Worm (Caenorhabditis elegans): ENCODE measurements around the gene B0546.4.
"Not testable (repeated sequence)": the region's sequence is repeated elsewhere in the genome, so short reads cannot be mapped to it uniquely, and the experiment has no call there.

B0546.4 gene

DNA sequence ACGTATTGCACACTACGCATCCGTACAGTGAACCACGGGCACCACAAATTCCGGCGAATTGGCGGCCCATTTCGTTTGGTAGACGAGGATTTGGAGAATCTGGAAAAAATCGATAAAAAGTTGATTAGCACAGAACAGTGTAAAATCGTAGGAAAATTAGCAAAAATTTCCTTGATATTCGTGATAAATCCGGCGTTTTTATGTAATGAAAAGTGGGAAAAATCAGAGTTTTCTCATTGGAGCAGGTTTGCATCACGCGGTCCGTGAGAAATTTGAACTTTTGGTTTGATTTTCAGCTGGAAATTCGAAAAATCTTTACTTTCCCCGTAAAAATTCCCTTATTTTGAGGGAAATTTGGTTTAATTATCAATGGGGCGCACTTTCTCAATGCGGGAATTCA lies at the start of gene B0546.4:
B0546.4 (minus strand) TSS at position 101 of the 400 bp plus-strand sequence.
- no peak for TF ChIP-seq ekl-4 (GFP tag; IDR thresholded peaks at IDR 0.05)
- TF ChIP-seq F49E8.2 (tag; optimal IDR thresholded peaks at IDR 0.05; ENCODE audit: insufficient read depth) = no peak
- TF ChIP-seq madf-6 (GFP tag; IDR thresholded peaks at IDR 0.05) = no peak
- no peak for TF ChIP-seq aptf-2 (GFP tag; conservative IDR thresholded peaks at IDR 0.05)
- TF ChIP-seq K12H6.12 (tag; optimal IDR thresholded peaks at IDR 0.05) = no peak
- no peak for TF ChIP-seq ztf-26 (tag; optimal IDR thresholded peaks at IDR 0.05)
- TF ChIP-seq athp-1 (tag; optimal IDR thresholded peaks at IDR 0.05) = no peak
- no peak for TF ChIP-seq fkh-3 (tag; optimal IDR thresholded peaks at IDR 0.05)
- TF ChIP-seq nfya-2 (GFP tag; IDR thresholded peaks at IDR 0.05) = no peak

DNA sequence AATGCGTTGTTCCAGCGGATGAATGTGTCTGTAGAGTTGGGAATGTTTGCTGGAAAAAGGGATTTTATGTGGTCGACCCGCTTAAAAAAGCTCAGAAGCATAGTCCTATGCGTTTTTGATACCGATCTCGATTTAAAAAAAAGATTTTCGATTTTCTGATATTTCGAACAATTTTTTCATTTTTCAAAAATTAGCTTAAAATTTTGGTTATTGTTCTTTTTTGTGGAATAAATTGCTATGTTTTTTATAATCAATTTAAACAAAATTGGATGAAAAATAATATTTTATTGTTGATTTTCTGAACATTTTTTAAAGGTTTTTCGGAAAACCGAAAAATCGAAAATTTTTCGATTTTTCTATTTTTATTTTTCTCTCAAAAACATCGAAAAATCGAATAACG lies 49.4 kb upstream of the B0546.4 start, which contains the start of gene C04C3.7:
C04C3.7 (minus strand) TSS at position 101 of the 400 bp plus-strand sequence.
- not testable (repeated sequence) for TF ChIP-seq ztf-18 (tag; optimal IDR thresholded peaks at IDR 0.05); hmg-20 (GFP tag; IDR thresholded peaks at IDR 0.05); unc-130 (GFP tag; optimal IDR thresholded peaks at IDR 0.05)

DNA sequence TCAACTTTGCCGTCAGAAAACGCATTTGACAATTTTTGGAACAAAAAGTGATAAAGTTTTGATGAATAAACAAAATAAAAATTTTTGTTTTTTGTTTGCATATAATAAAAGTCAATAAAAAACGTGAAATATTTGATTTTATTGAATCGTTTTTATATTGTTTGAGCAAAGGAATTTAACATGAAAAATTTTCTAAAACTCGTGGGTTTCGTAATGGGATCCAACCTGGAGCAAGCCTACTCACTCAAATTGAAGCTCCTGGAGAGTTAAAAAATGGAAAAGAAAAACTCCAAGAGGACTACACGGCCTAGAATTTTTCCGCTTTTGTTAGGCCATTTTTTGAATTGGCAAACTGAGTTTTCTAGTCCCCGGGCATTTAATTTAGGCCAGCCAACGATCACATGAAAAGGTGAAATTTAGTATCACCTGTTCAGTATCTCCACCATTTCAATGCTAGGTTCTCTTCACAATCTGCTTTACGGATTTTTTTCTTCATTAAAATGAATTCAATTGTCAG lies 44.5 kb upstream of the B0546.4 start, which contains the start of the genes C04C3.9 and srz-60:
C04C3.9 (minus strand) TSS at position 101 of the 517 bp plus-strand sequence.
srz-60 (plus strand) TSS at position 467 of the 517 bp plus-strand sequence.
- TF ChIP-seq ceh-79 (tag; optimal IDR thresholded peaks at IDR 0.05) (no peak), ztf-26 (tag; optimal IDR thresholded peaks at IDR 0.05) (no peak), ztf-6 (GFP tag; IDR thresholded peaks at IDR 0.05) (no peak), hsf-1 (GFP tag; IDR thresholded peaks at IDR 0.05) (no peak), fkh-3 (tag; optimal IDR thresholded peaks at IDR 0.05) (no peak), Y95B8A.8 (GFP tag; IDR thresholded peaks at IDR 0.05) (no peak), madf-8 (GFP tag; conservative IDR thresholded peaks at IDR 0.05) (no peak), rpc-1 (optimal IDR thresholded peaks at IDR 0.05) (no peak), rpc-1 (tag; optimal IDR thresholded peaks at IDR 0.05) (no peak), F33H1.4 (GFP tag; IDR thresholded peaks at IDR 0.05) (no peak), Y79H2A.3 (GFP tag; conservative IDR thresholded peaks at IDR 0.05) (no peak), lin-40 (tag; optimal IDR thresholded peaks at IDR 0.05) (no peak), F55B11.4 (tag; optimal IDR thresholded peaks at IDR 0.05; ENCODE audit: borderline replicate concordance, insufficient read depth) (no peak), lsl-1 (GFP tag; optimal IDR thresholded peaks at IDR 0.05) (no peak), F57C9.4 (tag; optimal IDR thresholded peaks at IDR 0.05) (no peak), mxl-1 (tag; optimal IDR thresholded peaks at IDR 0.05) (no peak), ekl-4 (GFP tag; IDR thresholded peaks at IDR 0.05) (no peak), K11D2.4 (GFP tag; IDR thresholded peaks at IDR 0.05) (no peak)

DNA sequence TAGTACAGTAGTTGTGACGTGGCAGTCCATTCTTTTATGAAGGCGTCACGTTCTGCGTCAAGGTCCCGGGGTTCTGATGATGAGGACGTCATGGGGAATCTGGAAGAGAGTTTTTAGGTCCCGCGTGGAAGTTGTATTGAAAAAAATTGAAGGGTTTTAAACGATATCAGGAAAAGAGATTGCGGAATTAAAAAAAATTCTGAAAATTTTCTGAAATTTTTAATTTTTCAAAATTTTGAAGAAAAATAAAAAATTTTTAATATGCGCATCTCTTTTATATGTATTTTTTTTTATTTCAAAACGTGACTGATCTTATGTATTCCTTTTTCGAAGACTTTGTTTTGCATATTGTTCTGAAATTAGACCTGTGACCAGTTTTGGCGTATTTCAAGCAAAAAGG lies 38.6 kb upstream of the B0546.4 start, which contains the start of gene C04C3.6:
C04C3.6 (minus strand) TSS at position 101 of the 400 bp plus-strand sequence.
- TF ChIP-seq cebp-1 (GFP tag; IDR thresholded peaks at IDR 0.05) = no peak
- no peak for TF ChIP-seq cebp-1 (tag; optimal IDR thresholded peaks at IDR 0.05)
- no peak for TF ChIP-seq attf-3 (GFP tag; conservative IDR thresholded peaks at IDR 0.05)
- TF ChIP-seq akir-1 (GFP tag; optimal IDR thresholded peaks at IDR 0.05) = no peak
- TF ChIP-seq K12H6.12 (tag; optimal IDR thresholded peaks at IDR 0.05) = no peak
- TF ChIP-seq tbx-9 (tag; optimal IDR thresholded peaks at IDR 0.05; ENCODE audit: borderline replicate concordance) = no peak
- no peak for TF ChIP-seq nfyb-1 (GFP tag; IDR thresholded peaks at IDR 0.05)
- TF ChIP-seq T07F8.4 (tag; optimal IDR thresholded peaks at IDR 0.05) = no peak
- no peak for TF ChIP-seq lin-40 (tag; optimal IDR thresholded peaks at IDR 0.05)
- no peak for TF ChIP-seq mcd-1 (GFP tag; IDR thresholded peaks at IDR 0.05)
- no peak for TF ChIP-seq lsl-1 (GFP tag; optimal IDR thresholded peaks at IDR 0.05)
- TF ChIP-seq B0336.3 (GFP tag; IDR thresholded peaks at IDR 0.05) = no peak

Data from whole organism, young adult.